Worm (Caenorhabditis elegans): Measurements from ENCODE around the gene C17C3.15.

Gene C17C3.15

ce11 chrII:5557134-5557533 is 13.3 kb upstream of the C17C3.15 start:
- TF ChIP-seq blmp-1 (tag; optimal IDR thresholded peaks at IDR 0.05; ENCODE audit: insufficient read depth), result no peak
- TF ChIP-seq C34F6.9 (tag; optimal IDR thresholded peaks at IDR 0.05), result no peak
- no peak for TF ChIP-seq unc-55 (GFP tag; optimal IDR thresholded peaks at IDR 0.05)
- peak; percentile 14 for TF ChIP-seq crh-2 (tag; optimal IDR thresholded peaks at IDR 0.05)
- no peak for TF ChIP-seq mbf-1 (tag; optimal IDR thresholded peaks at IDR 0.05)
- no peak for TF ChIP-seq nhr-10 (tag; optimal IDR thresholded peaks at IDR 0.05)
- no peak for TF ChIP-seq nhr-11 (tag; optimal IDR thresholded peaks at IDR 0.05)
- TF ChIP-seq elt-3 (tag; optimal IDR thresholded peaks at IDR 0.05), result no peak
- peak; percentile 38 for TF ChIP-seq gmeb-1 (tag; optimal IDR thresholded peaks at IDR 0.05)
- TF ChIP-seq nhr-21 (tag; optimal IDR thresholded peaks at IDR 0.05), result no peak
- TF ChIP-seq sma-9 (GFP tag; optimal IDR thresholded peaks at IDR 0.05), result peak; percentile 60
- TF ChIP-seq sma-9 (tag; optimal IDR thresholded peaks at IDR 0.05), result no peak
- no peak for TF ChIP-seq unc-39 (tag; optimal IDR thresholded peaks at IDR 0.05)

DNA sequence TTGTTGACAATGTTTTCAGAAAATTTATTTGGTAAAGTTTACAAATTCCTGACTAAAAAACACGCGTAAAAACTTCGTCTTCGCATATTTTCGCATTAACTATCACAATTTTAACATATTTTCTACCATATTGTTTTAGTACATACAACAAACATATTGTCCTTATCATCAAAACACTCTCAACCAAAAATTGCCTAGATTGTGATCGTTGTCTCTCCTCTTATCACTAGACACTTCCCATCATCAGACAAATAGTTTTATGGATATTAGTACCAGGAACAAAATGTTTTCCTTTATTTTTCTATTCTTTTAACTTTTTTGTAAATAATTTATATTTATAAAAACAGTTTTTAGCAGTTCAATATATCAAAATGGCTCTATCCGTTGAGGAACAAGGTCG is 9.1 kb upstream of the C17C3.15 start, which contains the start of gene C17C3.3:
Gene C17C3.3, plus strand, starts transcription at position 346 of the 400 bp plus-strand sequence.
- TF ChIP-seq skn-1 (tag; optimal IDR thresholded peaks at IDR 0.05) (peak; percentile 6), sma-9 (GFP tag; optimal IDR thresholded peaks at IDR 0.05) (peak; percentile 17), sma-9 (tag; optimal IDR thresholded peaks at IDR 0.05) (no peak), snpc-4 (tag; optimal IDR thresholded peaks at IDR 0.05) (no peak), fos-1 (tag; optimal IDR thresholded peaks at IDR 0.05) (peak; percentile 19)

ce11 chrII:5565082-5565623 is 5.3 kb upstream of the C17C3.15 start:
- TF ChIP-seq nhr-21 (tag; optimal IDR thresholded peaks at IDR 0.05), result no peak
- TF ChIP-seq ztf-11 (tag; optimal IDR thresholded peaks at IDR 0.05), result no peak
- no peak for TF ChIP-seq nhr-11 (tag; optimal IDR thresholded peaks at IDR 0.05)
- TF ChIP-seq mbf-1 (tag; optimal IDR thresholded peaks at IDR 0.05), result no peak
- no peak for TF ChIP-seq mab-5 (tag; optimal IDR thresholded peaks at IDR 0.05)
- no peak for TF ChIP-seq unc-55 (GFP tag; optimal IDR thresholded peaks at IDR 0.05)

- TF ChIP-seq nhr-21 (tag; optimal IDR thresholded peaks at IDR 0.05) (peak; percentile 83), nhr-25 (tag; optimal IDR thresholded peaks at IDR 0.05) (peak; percentile 61), sma-3 (GFP tag; optimal IDR thresholded peaks at IDR 0.05) (peak; percentile 69), ztf-4 (tag; optimal IDR thresholded peaks at IDR 0.05) (no peak), skn-1 (tag; optimal IDR thresholded peaks at IDR 0.05) (peak; percentile 79), dmd-4 (tag; optimal IDR thresholded peaks at IDR 0.05) (no peak), sma-9 (GFP tag; optimal IDR thresholded peaks at IDR 0.05) (peak; percentile 85), sma-9 (tag; optimal IDR thresholded peaks at IDR 0.05) (no peak), fos-1 (tag; optimal IDR thresholded peaks at IDR 0.05) (no peak), lin-13 (GFP tag; optimal IDR thresholded peaks at IDR 0.05) (no peak), crh-2 (tag; optimal IDR thresholded peaks at IDR 0.05) (peak; percentile 67), Y55F3AM.14 (GFP tag; optimal IDR thresholded peaks at IDR 0.05) (no peak), lsy-2 (tag; optimal IDR thresholded peaks at IDR 0.05) (peak in 1 of 2 experiments; percentile 59), nhr-129 (tag; optimal IDR thresholded peaks at IDR 0.05) (peak; percentile 47), nhr-6 (tag; optimal IDR thresholded peaks at IDR 0.05) (no peak), nhr-10 (tag; optimal IDR thresholded peaks at IDR 0.05) (peak; percentile 77), C34F6.9 (tag; optimal IDR thresholded peaks at IDR 0.05) (peak; percentile 24), ztf-1 (GFP tag; conservative IDR thresholded peaks at IDR 0.05) (no peak), F13H6.1 (tag; optimal IDR thresholded peaks at IDR 0.05) (peak; percentile 61), unc-62 (GFP tag; optimal IDR thresholded peaks at IDR 0.05) (no peak), gmeb-1 (tag; optimal IDR thresholded peaks at IDR 0.05) (no peak)
These were observed 1.8 kb downstream of the C17C3.15 start for ce11 chrII:5572082-5572746.

ce11 chrII:5574925-5575324 is 4.5 kb downstream of the C17C3.15 start:
- TF ChIP-seq elt-1 (tag; optimal IDR thresholded peaks at IDR 0.05) (no peak), unc-55 (GFP tag; optimal IDR thresholded peaks at IDR 0.05) (no peak), ztf-4 (tag; optimal IDR thresholded peaks at IDR 0.05) (no peak), sma-3 (GFP tag; optimal IDR thresholded peaks at IDR 0.05) (peak; percentile 2), ama-1 (optimal IDR thresholded peaks at IDR 0.05) (peak; percentile 6), snpc-4 (tag; optimal IDR thresholded peaks at IDR 0.05) (no peak), unc-39 (tag; optimal IDR thresholded peaks at IDR 0.05) (no peak), mdl-1 (tag; optimal IDR thresholded peaks at IDR 0.05) (no peak), nhr-21 (tag; optimal IDR thresholded peaks at IDR 0.05) (peak; percentile 50), lin-11 (tag; optimal IDR thresholded peaks at IDR 0.05) (no peak), blmp-1 (tag; optimal IDR thresholded peaks at IDR 0.05; ENCODE audit: insufficient read depth) (no peak), nhr-25 (tag; optimal IDR thresholded peaks at IDR 0.05) (no peak), crh-2 (tag; optimal IDR thresholded peaks at IDR 0.05) (peak; percentile 10)

All from whole organism, L2 larva.